Worm (Caenorhabditis elegans) whole organism, L2 larva: ENCODE results near the gene C05D10.4.
"Not testable (repeated sequence)": the region's sequence is repeated elsewhere in the genome, so short reads cannot be mapped to it uniquely, and the experiment has no call there.

ENCODE experiments used
- C34F6.9 ChIP-seq: fragments of 150-350 bp; optimal IDR thresholded peaks from 2 replicates; lab custom pipeline; 2014; ENCODE audit warnings: missing biosample characterization, missing genetic modification characterization
- F13H6.1 ChIP-seq: sonication (generic microtip); optimal IDR thresholded peaks from 2 replicates; lab custom pipeline; 2016; ENCODE audit warnings: missing genetic modification characterization, missing compliant biosample characterization
- R02D3.7 ChIP-seq: fragments of 150-350 bp; optimal IDR thresholded peaks from 2 replicates; lab custom pipeline; 2014; ENCODE audit warnings: missing biosample characterization, missing genetic modification characterization
- Y55F3AM.14 ChIP-seq: fragments of 200-800 bp; sonication (Bioruptor generic); optimal IDR thresholded peaks from 2 replicates; lab custom pipeline; 2018; ENCODE audit warnings: mild to moderate bottlenecking, missing genetic modification characterization, missing compliant biosample characterization
- ZK546.5 ChIP-seq: sonication (generic microtip); optimal IDR thresholded peaks from 2 replicates; lab custom pipeline; 2017; ENCODE audit warnings: missing biosample characterization, missing genetic modification characterization
- alr-1 ChIP-seq: fragments of 150-350 bp; optimal IDR thresholded peaks from 2 replicates; lab custom pipeline; 2014; ENCODE audit warnings: missing biosample characterization, missing genetic modification characterization
- aly-2 ChIP-seq: fragments of 150-350 bp; optimal IDR thresholded peaks from 2 replicates; lab custom pipeline; 2014; ENCODE audit warnings: missing biosample characterization, missing genetic modification characterization
- ama-1 ChIP-seq: fragments of 150-350 bp; optimal IDR thresholded peaks from 2 replicates; lab custom pipeline; 2018; ENCODE audit warnings: inconsistent platforms
- blmp-1 ChIP-seq: sonication (generic microtip); optimal IDR thresholded peaks from 2 replicates; lab custom pipeline; 2017; ENCODE audit warnings: missing genetic modification characterization, mild to moderate bottlenecking, missing compliant biosample characterization, antibody characterized with exemption, moderate library complexity; ENCODE audit not compliant: insufficient read depth
- ceh-16 ChIP-seq: fragments of 150-350 bp; optimal IDR thresholded peaks from 2 replicates; lab custom pipeline; 2014; ENCODE audit warnings: missing biosample characterization, missing genetic modification characterization
- ceh-82 ChIP-seq: fragments of 150-350 bp; optimal IDR thresholded peaks from 2 replicates; lab custom pipeline; 2014; ENCODE audit warnings: missing biosample characterization, missing genetic modification characterization
- crh-2 ChIP-seq: sonication (generic microtip); optimal IDR thresholded peaks from 2 replicates; lab custom pipeline; 2017; ENCODE audit warnings: missing biosample characterization, missing genetic modification characterization
- dmd-4 ChIP-seq: sonication (generic microtip); optimal IDR thresholded peaks from 2 replicates; lab custom pipeline; 2017; ENCODE audit warnings: missing biosample characterization, missing genetic modification characterization
- egl-27 ChIP-seq: sonication (generic microtip); optimal IDR thresholded peaks from 3 replicates; lab custom pipeline; 2017; ENCODE audit warnings: missing biosample characterization, missing genetic modification reagents, missing genetic modification characterization
- elt-1 ChIP-seq: fragments of 150-350 bp; optimal IDR thresholded peaks from 2 replicates; lab custom pipeline; 2014; ENCODE audit warnings: missing biosample characterization, missing genetic modification characterization
- elt-3 ChIP-seq: sonication (generic microtip); optimal IDR thresholded peaks from 2 replicates; lab custom pipeline; 2017; ENCODE audit warnings: missing biosample characterization, missing genetic modification characterization
- fos-1 ChIP-seq: fragments of 150-350 bp; optimal IDR thresholded peaks from 2 replicates; lab custom pipeline; 2014; ENCODE audit warnings: missing biosample characterization, missing genetic modification characterization
- gmeb-1 ChIP-seq: fragments of 150-350 bp; optimal IDR thresholded peaks from 2 replicates; lab custom pipeline; 2014; ENCODE audit warnings: missing biosample characterization, missing genetic modification characterization
- lin-11 ChIP-seq: fragments of 150-350 bp; sonication (generic microtip); optimal IDR thresholded peaks from 2 replicates; lab custom pipeline; 2014; ENCODE audit warnings: missing biosample characterization, missing genetic modification characterization, inconsistent platforms, mixed read lengths
- lin-13 ChIP-seq: fragments of 150-350 bp; optimal IDR thresholded peaks from 2 replicates; lab custom pipeline; 2014; ENCODE audit warnings: missing biosample characterization, missing genetic modification reagents, missing genetic modification characterization
- lin-39 ChIP-seq: fragments of 150-350 bp; optimal IDR thresholded peaks from 2 replicates; lab custom pipeline; 2014; ENCODE audit warnings: missing biosample characterization, missing genetic modification reagents, missing genetic modification characterization
- lsy-2 ChIP-seq, 2 experiments: fragments of 150-350 bp in 1 of 2; sonication (generic microtip) in 1 of 2; optimal IDR thresholded peaks; 2 replicates each; lab custom pipeline; 2014 to 2017; ENCODE audit warnings: missing biosample characterization in 2 of 2, missing genetic modification characterization in 2 of 2
- mab-5 ChIP-seq: fragments of 150-350 bp; optimal IDR thresholded peaks from 2 replicates; lab custom pipeline; 2014; ENCODE audit warnings: missing biosample characterization, missing genetic modification characterization
- mbf-1 ChIP-seq: sonication (generic microtip); optimal IDR thresholded peaks from 2 replicates; lab custom pipeline; 2017; ENCODE audit warnings: missing biosample characterization, missing genetic modification characterization
- mdl-1 ChIP-seq, 2 experiments: fragments of 150-350 bp in 1 of 2; sonication (generic microtip) in 1 of 2; optimal IDR thresholded peaks; 2 replicates each; lab custom pipeline; 2017; ENCODE audit warnings: missing biosample characterization in 2 of 2, missing genetic modification characterization in 2 of 2
- nhr-10 ChIP-seq: sonication (generic microtip); optimal IDR thresholded peaks from 2 replicates; lab custom pipeline; 2017; ENCODE audit warnings: missing biosample characterization, missing genetic modification characterization
- nhr-11 ChIP-seq: fragments of 150-350 bp; optimal IDR thresholded peaks from 2 replicates; lab custom pipeline; 2014; ENCODE audit warnings: missing biosample characterization, missing genetic modification characterization
- nhr-12 ChIP-seq: fragments of 150-350 bp; optimal IDR thresholded peaks from 2 replicates; lab custom pipeline; 2014; ENCODE audit warnings: missing biosample characterization, missing genetic modification characterization
- nhr-129 ChIP-seq: fragments of 150-350 bp; optimal IDR thresholded peaks from 2 replicates; lab custom pipeline; 2014; ENCODE audit warnings: missing biosample characterization, missing genetic modification characterization
- nhr-21 ChIP-seq: fragments of 150-350 bp; optimal IDR thresholded peaks from 2 replicates; lab custom pipeline; 2014; ENCODE audit warnings: missing biosample characterization, missing genetic modification characterization
- nhr-23 ChIP-seq: fragments of 150-350 bp; optimal IDR thresholded peaks from 2 replicates; lab custom pipeline; 2014; ENCODE audit warnings: missing biosample characterization, missing genetic modification reagents, missing genetic modification characterization
- nhr-237 ChIP-seq: fragments of 150-350 bp; optimal IDR thresholded peaks from 2 replicates; lab custom pipeline; 2014; ENCODE audit warnings: missing biosample characterization, missing genetic modification characterization
- nhr-25 ChIP-seq: fragments of 150-350 bp; sonication (generic microtip); optimal IDR thresholded peaks from 3 replicates; lab custom pipeline; 2014; ENCODE audit warnings: missing biosample characterization, missing genetic modification characterization
- nhr-6 ChIP-seq: fragments of 150-350 bp; optimal IDR thresholded peaks from 2 replicates; lab custom pipeline; 2014; ENCODE audit warnings: missing biosample characterization, missing genetic modification characterization
- nhr-77 ChIP-seq: fragments of 150-350 bp; optimal IDR thresholded peaks from 2 replicates; lab custom pipeline; 2014; ENCODE audit warnings: missing biosample characterization, missing genetic modification characterization
- peb-1 ChIP-seq: fragments of 150-350 bp; optimal IDR thresholded peaks from 2 replicates; lab custom pipeline; 2014; ENCODE audit warnings: missing biosample characterization, missing genetic modification characterization
- sem-4 ChIP-seq: fragments of 150-350 bp; optimal IDR thresholded peaks from 2 replicates; lab custom pipeline; 2014; ENCODE audit warnings: missing biosample characterization, missing genetic modification reagents, missing genetic modification characterization
- skn-1 ChIP-seq: sonication (generic microtip); optimal IDR thresholded peaks from 2 replicates; lab custom pipeline; 2017; ENCODE audit warnings: missing biosample characterization, missing genetic modification characterization
- sma-3 ChIP-seq: sonication (generic microtip); optimal IDR thresholded peaks from 2 replicates; lab custom pipeline; 2016; ENCODE audit warnings: missing genetic modification reagents, missing genetic modification characterization, missing compliant biosample characterization
- sma-9 ChIP-seq, 2 experiments: fragments of 150-350 bp in 1 of 2; sonication (generic microtip) in 1 of 2; optimal IDR thresholded peaks; 2 replicates each; lab custom pipeline; 2014 to 2016; ENCODE audit warnings: missing genetic modification characterization in 2 of 2, mild to moderate bottlenecking in 1 of 2, missing biosample characterization in 1 of 2, missing compliant biosample characterization in 1 of 2, missing genetic modification reagents in 1 of 2, moderate library complexity in 1 of 2
- snpc-4 ChIP-seq: fragments of 150-350 bp; optimal IDR thresholded peaks from 2 replicates; lab custom pipeline; 2014; ENCODE audit warnings: missing biosample characterization, missing genetic modification characterization
- unc-39 ChIP-seq: fragments of 150-350 bp; optimal IDR thresholded peaks from 2 replicates; lab custom pipeline; 2014; ENCODE audit warnings: missing biosample characterization, missing genetic modification characterization
- unc-55 ChIP-seq: fragments of 150-350 bp; sonication (generic microtip); optimal IDR thresholded peaks from 3 replicates; lab custom pipeline; 2014; ENCODE audit warnings: missing biosample characterization, missing genetic modification reagents, missing genetic modification characterization
- unc-62 ChIP-seq: fragments of 150-350 bp; optimal IDR thresholded peaks from 2 replicates; lab custom pipeline; 2014; ENCODE audit warnings: missing biosample characterization, missing genetic modification reagents, missing genetic modification characterization
- zag-1 ChIP-seq: fragments of 150-350 bp; optimal IDR thresholded peaks from 2 replicates; lab custom pipeline; 2014; ENCODE audit warnings: missing biosample characterization, missing genetic modification characterization
- ztf-1 ChIP-seq: fragments of 200-800 bp; sonication (Bioruptor generic); conservative IDR thresholded peaks from 2 replicates; pipeline ENCODE4 v1.3.6; 2022; ENCODE audit warnings: missing genetic modification characterization, missing compliant biosample characterization
- ztf-11 ChIP-seq: sonication (generic microtip); optimal IDR thresholded peaks from 2 replicates; lab custom pipeline; 2017; ENCODE audit warnings: missing biosample characterization, missing genetic modification characterization
- ztf-4 ChIP-seq: fragments of 150-350 bp; optimal IDR thresholded peaks from 2 replicates; lab custom pipeline; 2014; ENCODE audit warnings: missing biosample characterization, missing genetic modification characterization

The C05D10.4 gene

DNA sequence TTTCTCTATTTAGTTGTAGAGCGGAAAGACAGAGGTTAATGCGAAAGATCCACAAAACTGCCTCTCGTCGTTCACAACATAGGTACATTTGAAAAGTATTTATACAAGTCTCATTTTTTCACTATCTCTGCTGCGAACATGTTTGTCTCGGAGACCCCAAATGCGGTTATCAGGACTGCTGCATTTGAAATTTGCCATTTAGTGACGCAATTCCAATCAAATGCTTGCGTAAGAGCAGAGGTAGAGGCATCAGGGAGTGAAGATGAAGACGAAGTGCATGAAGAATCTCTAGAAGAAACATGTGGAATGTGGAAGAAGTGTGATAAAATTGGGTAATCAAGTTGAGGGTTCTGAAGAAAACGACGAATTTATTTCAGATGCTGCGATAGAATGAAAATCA is 31.4 kb upstream of the C05D10.4 start:
- TF ChIP-seq fos-1 (tag; lab: Kevin White, UChicago) (peak; percentile 34), mab-5 (tag; lab: Kevin White, UChicago) (no peak), crh-2 (tag; lab: Kevin White, UChicago) (peak; percentile 16), nhr-129 (peak; percentile 5), zag-1 (no peak), nhr-23 (tag; lab: Kevin White, UChicago) (no peak), lin-11 (tag; lab: Kevin White, UChicago) (no peak), nhr-10 (no peak), gmeb-1 (tag; lab: Kevin White, UChicago) (no peak)

DNA sequence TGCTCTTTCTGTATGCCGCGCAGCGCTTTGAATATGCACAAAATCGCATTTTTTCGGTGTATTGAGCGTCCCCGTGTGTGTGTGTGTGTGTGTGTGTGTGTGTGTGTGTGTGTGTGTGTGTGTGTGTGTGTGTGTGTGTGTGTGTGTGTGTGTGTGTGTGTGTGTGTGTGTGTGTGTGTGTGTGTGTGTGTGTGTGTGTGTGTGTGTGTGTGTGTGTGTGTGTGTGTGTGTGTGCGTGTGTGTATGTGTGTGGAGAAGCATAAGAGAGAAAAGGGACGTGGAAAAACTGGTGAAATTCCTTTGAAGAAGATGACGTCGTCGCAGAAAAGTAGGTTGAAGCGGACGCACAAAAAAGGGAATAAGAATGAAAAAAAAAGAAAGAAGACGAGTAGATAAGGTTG is 30.7 kb upstream of the C05D10.4 start:
- peak; percentile 19 for TF ChIP-seq unc-55 (GFP tag; lab: Kevin White, UChicago)
- peak in 1 of 2 experiments; percentile 0 for TF ChIP-seq mdl-1 (tag; optimal IDR thresholded peaks at IDR 0.05; lab: Kevin White, UChicago)
- peak; percentile 82 for TF ChIP-seq F13H6.1
- peak; percentile 11 for TF ChIP-seq nhr-129
- peak; percentile 35 for TF ChIP-seq lin-13 (GFP tag; lab: Kevin White, UChicago)
- peak; percentile 91 for TF ChIP-seq Y55F3AM.14 (GFP tag; lab: Kevin White, UChicago)
- peak; percentile 14 for TF ChIP-seq sma-9 (GFP tag; optimal IDR thresholded peaks at IDR 0.05; lab: Kevin White, UChicago)
- TF ChIP-seq sma-9 (tag; optimal IDR thresholded peaks at IDR 0.05; lab: Kevin White, UChicago) = not testable (repeated sequence)
- peak in 1 of 2 experiments; percentile 7 for TF ChIP-seq lsy-2 (tag; optimal IDR thresholded peaks at IDR 0.05; lab: Kevin White, UChicago)
- TF ChIP-seq crh-2 (tag; lab: Kevin White, UChicago) = peak; percentile 16

DNA sequence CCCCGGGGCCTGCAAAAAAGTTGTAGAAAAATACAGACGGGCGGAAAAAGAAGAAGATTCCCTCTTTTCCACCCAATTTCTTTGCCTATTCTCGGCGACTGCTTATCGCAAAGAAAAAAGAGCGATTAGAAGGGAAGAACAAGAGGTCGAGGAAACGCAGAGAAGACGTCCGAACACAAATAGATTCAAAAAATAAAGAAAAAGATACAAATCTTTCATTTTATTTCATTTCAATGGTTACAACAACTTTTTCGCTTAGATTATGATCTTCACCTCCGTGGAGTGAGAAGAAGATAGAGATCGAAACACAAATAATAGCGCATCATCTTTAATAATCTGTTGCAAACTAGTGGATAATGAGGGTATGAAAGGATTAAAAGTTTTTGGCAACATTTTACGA is 29.4 kb upstream of the C05D10.4 start:
- peak; percentile 46 for TF ChIP-seq sem-4 (tag; lab: Kevin White, UChicago)
- no peak for TF ChIP-seq nhr-23 (tag; lab: Kevin White, UChicago)
- TF ChIP-seq blmp-1 (tag; lab: Kevin White, UChicago) = no peak
- no peak for TF ChIP-seq nhr-129
- TF ChIP-seq unc-55 (GFP tag; lab: Kevin White, UChicago) = no peak
- no peak for TF ChIP-seq skn-1 (tag; lab: Kevin White, UChicago)
- no peak for TF ChIP-seq nhr-237
- peak; percentile 30 for TF ChIP-seq nhr-21
- TF ChIP-seq R02D3.7 = no peak
- TF ChIP-seq nhr-11 (tag; lab: Kevin White, UChicago) = no peak
- no peak for TF ChIP-seq ztf-4 (tag; lab: Kevin White, UChicago)
- TF ChIP-seq nhr-25 (tag; lab: Kevin White, UChicago) = no peak
- no peak for TF ChIP-seq dmd-4 (tag; lab: Kevin White, UChicago)
- TF ChIP-seq zag-1 = no peak
- TF ChIP-seq mbf-1 = no peak
- no peak for TF ChIP-seq unc-39 (tag; lab: Kevin White, UChicago)
- TF ChIP-seq mdl-1 (tag; optimal IDR thresholded peaks at IDR 0.05; lab: Kevin White, UChicago) = no peak
- no peak for TF ChIP-seq peb-1 (tag; lab: Kevin White, UChicago)
- TF ChIP-seq nhr-77 (tag; lab: Kevin White, UChicago) = no peak
- no peak for TF ChIP-seq elt-3 (tag; lab: Kevin White, UChicago)
- no peak for TF ChIP-seq nhr-12 (tag; lab: Kevin White, UChicago)
- peak; percentile 59 for TF ChIP-seq egl-27
- TF ChIP-seq aly-2 = no peak
- no peak for TF ChIP-seq ceh-82
- no peak for TF ChIP-seq lin-39
- no peak for TF ChIP-seq sma-3 (GFP tag; lab: Kevin White, UChicago)
- TF ChIP-seq sma-9 (GFP tag; optimal IDR thresholded peaks at IDR 0.05; lab: Kevin White, UChicago) = peak; percentile 56
- no peak for TF ChIP-seq sma-9 (tag; optimal IDR thresholded peaks at IDR 0.05; lab: Kevin White, UChicago)
- TF ChIP-seq elt-1 (tag; lab: Kevin White, UChicago) = peak; percentile 83
- no peak for TF ChIP-seq ZK546.5 (tag; lab: Kevin White, UChicago)
- TF ChIP-seq lin-11 (tag; lab: Kevin White, UChicago) = no peak
- TF ChIP-seq gmeb-1 (tag; lab: Kevin White, UChicago) = no peak
- TF ChIP-seq alr-1 (tag; lab: Kevin White, UChicago) = no peak
- TF ChIP-seq nhr-10 = no peak
- TF ChIP-seq unc-62 (GFP tag; lab: Kevin White, UChicago) = no peak
- no peak for TF ChIP-seq ama-1 (lab: Kevin White, UChicago)
- TF ChIP-seq crh-2 (tag; lab: Kevin White, UChicago) = no peak
- peak; percentile 60 for TF ChIP-seq ceh-16 (tag; lab: Kevin White, UChicago)
- peak in 1 of 2 experiments; percentile 31 for TF ChIP-seq lsy-2 (tag; optimal IDR thresholded peaks at IDR 0.05; lab: Kevin White, UChicago)
- peak; percentile 8 for TF ChIP-seq lin-13 (GFP tag; lab: Kevin White, UChicago)
- no peak for TF ChIP-seq mab-5 (tag; lab: Kevin White, UChicago)
- no peak for TF ChIP-seq C34F6.9 (tag; lab: Kevin White, UChicago)
- no peak for TF ChIP-seq F13H6.1
- no peak for TF ChIP-seq ztf-1 (GFP tag; lab: Robert Waterston, UW)
- TF ChIP-seq fos-1 (tag; lab: Kevin White, UChicago) = peak; percentile 13
- no peak for TF ChIP-seq snpc-4 (tag; lab: Kevin White, UChicago)
- no peak for TF ChIP-seq ztf-11 (tag; lab: Kevin White, UChicago)
- TF ChIP-seq nhr-6 (tag; lab: Kevin White, UChicago) = no peak
- TF ChIP-seq Y55F3AM.14 (GFP tag; lab: Kevin White, UChicago) = no peak
